Fruit fly (Drosophila melanogaster) whole organism, adult: ENCODE measurements around the gene CG18661.

Experiments used
- CG11617 ChIP-seq: fragments of 200-800 bp; sonication (Bioruptor generic); optimal IDR thresholded peaks from 2 replicates; lab custom pipeline; 2017; ENCODE audit warnings: mild to moderate bottlenecking, missing biosample characterization, missing genetic modification reagents, missing genetic modification characterization
- CG12768 ChIP-seq: fragments of 200-800 bp; sonication (Bioruptor generic); optimal IDR thresholded peaks from 2 replicates; lab custom pipeline; 2017; ENCODE audit warnings: missing biosample characterization, missing genetic modification characterization, mild to moderate bottlenecking, moderate library complexity, missing genetic modification reagents
- CG14711 ChIP-seq: fragments of 200-800 bp; sonication (Bioruptor generic); optimal IDR thresholded peaks from 2 replicates; lab custom pipeline; 2018; ENCODE audit warnings: missing biosample characterization, mild to moderate bottlenecking, missing genetic modification characterization, moderate library complexity
- CG1620 ChIP-seq: fragments of 200-800 bp; sonication (Bioruptor generic); optimal IDR thresholded peaks from 2 replicates; lab custom pipeline; 2016; ENCODE audit warnings: missing biosample characterization, missing genetic modification characterization
- CG33017 ChIP-seq: fragments of 200-800 bp; sonication (Bioruptor generic); optimal IDR thresholded peaks from 2 replicates; lab custom pipeline; 2018; ENCODE audit warnings: missing biosample characterization, mild to moderate bottlenecking, missing genetic modification characterization, moderate library complexity
- CG5204 ChIP-seq: fragments of 200-800 bp; sonication (Bioruptor generic); optimal IDR thresholded peaks from 2 replicates; lab custom pipeline; 2016; ENCODE audit warnings: missing biosample characterization, missing genetic modification characterization
- CG7045 ChIP-seq: fragments of 200-800 bp; sonication (Bioruptor generic); optimal IDR thresholded peaks from 2 replicates; lab custom pipeline; 2017; ENCODE audit warnings: missing biosample characterization, mild to moderate bottlenecking, missing genetic modification characterization
- CG7101 ChIP-seq: fragments of 200-800 bp; sonication (Bioruptor generic); optimal IDR thresholded peaks from 2 replicates; lab custom pipeline; 2018; ENCODE audit warnings: missing biosample characterization, mild to moderate bottlenecking, missing genetic modification characterization, moderate library complexity
- Clk ChIP-seq: fragments of 200-800 bp; sonication (Bioruptor generic); optimal IDR thresholded peaks from 2 replicates; lab custom pipeline; 2017; ENCODE audit warnings: missing biosample characterization, missing genetic modification characterization
- Crg-1 ChIP-seq: fragments of 200-800 bp; sonication (Bioruptor generic); optimal IDR thresholded peaks from 2 replicates; lab custom pipeline; 2016; ENCODE audit warnings: missing biosample characterization, missing genetic modification characterization
- Hr96 ChIP-seq: fragments of 200-800 bp; sonication (Bioruptor generic); optimal IDR thresholded peaks from 2 replicates; lab custom pipeline; 2016; ENCODE audit warnings: missing biosample characterization, missing genetic modification characterization
- Mnt ChIP-seq: fragments of 200-800 bp; sonication (Bioruptor generic); optimal IDR thresholded peaks from 2 replicates; lab custom pipeline; 2016; ENCODE audit warnings: missing biosample characterization, mild to moderate bottlenecking, missing genetic modification characterization
- bab1 ChIP-seq: fragments of 200-800 bp; sonication (Bioruptor generic); optimal IDR thresholded peaks from 3 replicates; lab custom pipeline; 2019; ENCODE audit warnings: missing biosample characterization, mild to moderate bottlenecking, missing genetic modification characterization, moderate library complexity
- cic ChIP-seq: fragments of 200-800 bp; sonication (Bioruptor generic); optimal IDR thresholded peaks from 2 replicates; lab custom pipeline; 2017; ENCODE audit warnings: missing biosample characterization, mild to moderate bottlenecking, missing genetic modification characterization, moderate library complexity
- cnc ChIP-seq, 2 experiments: fragments of >200 bp; optimal IDR thresholded peaks; 2 replicates each; lab custom pipeline; 2017
- kay ChIP-seq: fragments of 200-800 bp; sonication (Bioruptor generic); peaks from one replicate; lab custom pipeline; 2016; ENCODE audit warnings: missing biosample characterization, missing genetic modification characterization, borderline replicate concordance
- ovo ChIP-seq: fragments of 200-800 bp; sonication (Bioruptor generic); optimal IDR thresholded peaks from 2 replicates; lab custom pipeline; 2016; ENCODE audit warnings: missing biosample characterization, missing genetic modification characterization
- pad ChIP-seq: fragments of 200-800 bp; sonication (Bioruptor generic); optimal IDR thresholded peaks from 3 replicates; lab custom pipeline; 2017; ENCODE audit warnings: missing biosample characterization, missing genetic modification characterization, mild to moderate bottlenecking, moderate library complexity, missing genetic modification reagents
- tj ChIP-seq: fragments of 200-800 bp; sonication (Bioruptor generic); optimal IDR thresholded peaks from 3 replicates; lab custom pipeline; 2017; ENCODE audit warnings: missing biosample characterization, mild to moderate bottlenecking, missing genetic modification characterization, moderate library complexity
- toe ChIP-seq: fragments of 200-800 bp; sonication (Bioruptor generic); optimal IDR thresholded peaks from 2 replicates; lab custom pipeline; 2016; ENCODE audit warnings: missing biosample characterization, missing genetic modification characterization

The CG18661 gene

dm6 chr2L:8952194-8953037 lies 45.0 kb upstream of the CG18661 start:
- TF ChIP-seq pad (peak; percentile 4), tj (peak; percentile 73), Clk (GFP tag; lab: Kevin White, UChicago) (no peak), CG1620 (GFP tag; lab: Kevin White, UChicago) (no peak), CG33017 (tag; lab: Kevin White, UChicago) (peak; percentile 72), bab1 (GFP tag; lab: Kevin White, UChicago) (no peak), Crg-1 (no peak), Mnt (no peak), CG11617 (GFP tag; lab: Kevin White, UChicago) (peak; percentile 11), Hr96 (GFP tag; lab: Kevin White, UChicago) (no peak), ovo (GFP tag; lab: Kevin White, UChicago) (peak; percentile 37), toe (GFP tag; lab: Kevin White, UChicago) (no peak), cic (GFP tag; lab: Kevin White, UChicago) (peak; percentile 67), CG7101 (peak; percentile 56), CG14711 (tag; lab: Kevin White, UChicago) (no peak), cnc (optimal IDR thresholded peaks at IDR 0.05; lab: Kevin White, UChicago) (no peak), CG7045 (GFP tag; lab: Kevin White, UChicago) (no peak), CG5204 (peak; percentile 44), CG12768 (peak; percentile 53), kay (GFP tag; lab: Kevin White, UChicago) (peak; percentile 96)

- TF ChIP-seq cic (GFP tag; lab: Kevin White, UChicago): peak; percentile 74
- TF ChIP-seq ovo (GFP tag; lab: Kevin White, UChicago): no peak
- TF ChIP-seq Crg-1: peak; percentile 16
- TF ChIP-seq kay (GFP tag; lab: Kevin White, UChicago): peak; percentile 14
- TF ChIP-seq CG33017 (tag; lab: Kevin White, UChicago): peak; percentile 15
- TF ChIP-seq Mnt: peak; percentile 66
- TF ChIP-seq bab1 (GFP tag; lab: Kevin White, UChicago): no peak
These were observed 41.6 kb upstream of the CG18661 start for dm6 chr2L:8955597-8956335.

- TF ChIP-seq CG7045 (GFP tag; lab: Kevin White, UChicago) (no peak), Clk (GFP tag; lab: Kevin White, UChicago) (no peak), kay (GFP tag; lab: Kevin White, UChicago) (peak; percentile 18)
These were observed 41.1 kb upstream of the CG18661 start for dm6 chr2L:8956336-8956726.

dm6 chr2L:8957152-8957551 lies 40.3 kb upstream of the CG18661 start:
- TF ChIP-seq bab1 (GFP tag; lab: Kevin White, UChicago) (no peak), CG33017 (tag; lab: Kevin White, UChicago) (no peak)

- TF ChIP-seq CG7045 (GFP tag; lab: Kevin White, UChicago) (peak; percentile 60), Crg-1 (peak; percentile 43), tj (peak; percentile 35), CG12768 (peak; percentile 49), Mnt (peak; percentile 23), ovo (GFP tag; lab: Kevin White, UChicago) (peak; percentile 15), pad (peak; percentile 33), Clk (GFP tag; lab: Kevin White, UChicago) (peak; percentile 19), CG11617 (GFP tag; lab: Kevin White, UChicago) (peak; percentile 73), bab1 (GFP tag; lab: Kevin White, UChicago) (peak; percentile 81), cnc (optimal IDR thresholded peaks at IDR 0.05; lab: Kevin White, UChicago) (no peak), toe (GFP tag; lab: Kevin White, UChicago) (peak; percentile 55), Hr96 (GFP tag; lab: Kevin White, UChicago) (peak; percentile 62), CG33017 (tag; lab: Kevin White, UChicago) (peak; percentile 84), CG1620 (GFP tag; lab: Kevin White, UChicago) (peak; percentile 52), cic (GFP tag; lab: Kevin White, UChicago) (no peak), CG14711 (tag; lab: Kevin White, UChicago) (peak; percentile 81), CG5204 (peak; percentile 71), kay (GFP tag; lab: Kevin White, UChicago) (peak; percentile 80), CG7101 (peak; percentile 87)
These were observed 39.3 kb upstream of the CG18661 start for dm6 chr2L:8958046-8958497.

dm6 chr2L:8959001-8959461 lies 38.4 kb upstream of the CG18661 start, which contains the start of gene CG31886:
TSS of gene CG31886 (minus strand) at chr2L:8959051.
- peak; percentile 43 for TF ChIP-seq pad
- peak; percentile 41 for TF ChIP-seq CG11617 (GFP tag; lab: Kevin White, UChicago)
- TF ChIP-seq cnc (optimal IDR thresholded peaks at IDR 0.05; lab: Kevin White, UChicago): no peak
- peak; percentile 29 for TF ChIP-seq Hr96 (GFP tag; lab: Kevin White, UChicago)
- no peak for TF ChIP-seq toe (GFP tag; lab: Kevin White, UChicago)
- peak; percentile 55 for TF ChIP-seq CG7101
- no peak for TF ChIP-seq CG1620 (GFP tag; lab: Kevin White, UChicago)
- TF ChIP-seq CG33017 (tag; lab: Kevin White, UChicago): peak; percentile 43
- TF ChIP-seq cic (GFP tag; lab: Kevin White, UChicago): peak; percentile 29
- peak; percentile 67 for TF ChIP-seq CG14711 (tag; lab: Kevin White, UChicago)
- TF ChIP-seq CG5204: no peak
- TF ChIP-seq ovo (GFP tag; lab: Kevin White, UChicago): no peak
- TF ChIP-seq Crg-1: no peak
- TF ChIP-seq Mnt: peak; percentile 39
- TF ChIP-seq tj: peak; percentile 29
- TF ChIP-seq bab1 (GFP tag; lab: Kevin White, UChicago): no peak
- no peak for TF ChIP-seq Clk (GFP tag; lab: Kevin White, UChicago)
- no peak for TF ChIP-seq kay (GFP tag; lab: Kevin White, UChicago)
- peak; percentile 14 for TF ChIP-seq CG7045 (GFP tag; lab: Kevin White, UChicago)
- peak; percentile 33 for TF ChIP-seq CG12768
